Fruit fly (Drosophila melanogaster): Measurements from ENCODE around the gene CG7990.
A peak's percentile ranks its signal among the peaks of the same experiment; 100 is the strongest.

The CG7990 gene

DNA sequence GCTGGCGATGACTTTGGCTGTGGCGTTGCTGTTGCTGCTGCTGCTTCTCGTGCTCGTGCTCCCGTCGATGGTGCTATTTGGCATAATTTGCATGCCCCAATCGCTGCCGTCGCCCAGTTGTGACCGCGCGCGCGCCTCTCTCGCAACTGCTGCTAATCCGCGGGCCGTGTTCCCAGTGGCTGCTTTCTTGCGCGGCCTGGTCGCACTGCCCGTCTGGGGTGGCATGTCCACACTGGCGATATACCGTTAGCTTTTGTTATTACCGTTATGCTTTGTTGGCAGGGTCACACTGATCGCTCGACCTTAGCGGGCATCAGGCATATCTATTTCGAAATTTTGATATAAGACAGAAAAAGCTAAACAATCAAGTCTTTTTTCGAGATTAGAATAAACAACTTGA, at the start of gene CG7990 (continued):
- TF ChIP-seq ci (GFP tag; IDR thresholded peaks at IDR 0.05) (no peak), Trl (optimal IDR thresholded peaks at IDR 0.05) (no peak), Trl (GFP tag; optimal IDR thresholded peaks at IDR 0.05) (no peak), wek (GFP tag; optimal IDR thresholded peaks at IDR 0.05) (no peak), tup (GFP tag; optimal IDR thresholded peaks at IDR 0.05) (no peak), CG9437 (GFP tag; optimal IDR thresholded peaks at IDR 0.05) (no peak), CG43689 (GFP tag; IDR thresholded peaks at IDR 0.05) (no peak), CG5245 (GFP tag; optimal IDR thresholded peaks at IDR 0.05) (no peak), hth (optimal IDR thresholded peaks at IDR 0.05) (no peak), ftz-f1 (GFP tag; optimal IDR thresholded peaks at IDR 0.05) (peak; percentile 35), CG12391 (tag; optimal IDR thresholded peaks at IDR 0.05) (no peak), CG7928 (GFP tag; optimal IDR thresholded peaks at IDR 0.05) (no peak), Myb (GFP tag; optimal IDR thresholded peaks at IDR 0.05) (peak; percentile 78), H15 (GFP tag; IDR thresholded peaks at IDR 0.05) (no peak), Bgb (GFP tag; IDR thresholded peaks at IDR 0.05; ENCODE audit: partially characterized antibody) (peak; percentile 62), Doc2 (GFP tag; IDR thresholded peaks at IDR 0.05) (no peak), z (GFP tag; IDR thresholded peaks at IDR 0.05) (no peak), CrebB (tag; optimal IDR thresholded peaks at IDR 0.05) (no peak), NfI (GFP tag; optimal IDR thresholded peaks at IDR 0.05) (no peak), Fer1 (GFP tag; optimal IDR thresholded peaks at IDR 0.05) (no peak), Optix (GFP tag; IDR thresholded peaks at IDR 0.05) (no peak), psq (GFP tag; optimal IDR thresholded peaks at IDR 0.05) (no peak), disco-r (GFP tag; optimal IDR thresholded peaks at IDR 0.05) (no peak), CG33213 (GFP tag; optimal IDR thresholded peaks at IDR 0.05) (peak; percentile 4), CG9609 (GFP tag; optimal IDR thresholded peaks at IDR 0.05) (no peak), CG18764 (GFP tag; optimal IDR thresholded peaks at IDR 0.05) (no peak), seq (GFP tag; IDR thresholded peaks at IDR 0.05) (no peak), GATAe (GFP tag; conservative IDR thresholded peaks at IDR 0.05) (no peak), CG6175 (GFP tag; IDR thresholded peaks at IDR 0.05) (no peak), CG12071 (GFP tag; optimal IDR thresholded peaks at IDR 0.05) (no peak), YL-1 (GFP tag; optimal IDR thresholded peaks at IDR 0.05) (no peak), gsb-n (tag; optimal IDR thresholded peaks at IDR 0.05) (no peak), CG18011 (GFP tag; optimal IDR thresholded peaks at IDR 0.05) (peak; percentile 71), CG18619 (GFP tag; optimal IDR thresholded peaks at IDR 0.05) (no peak), nau (GFP tag; optimal IDR thresholded peaks at IDR 0.05) (no peak), CG14014 (GFP tag; IDR thresholded peaks at IDR 0.05) (no peak), CG4424 (GFP tag; optimal IDR thresholded peaks at IDR 0.05) (no peak), dimm (GFP tag; IDR thresholded peaks at IDR 0.05) (no peak), CG30020 (tag; optimal IDR thresholded peaks at IDR 0.05) (no peak), Rfx (GFP tag; IDR thresholded peaks at IDR 0.05) (no peak), CG6791 (GFP tag; IDR thresholded peaks at IDR 0.05; ENCODE audit: partially characterized antibody) (peak; percentile 36; the same call in 1 of the 3 replicates), en (GFP tag; optimal IDR thresholded peaks at IDR 0.05) (no peak), CG4854 (GFP tag; optimal IDR thresholded peaks at IDR 0.05) (no peak), CG16863 (GFP tag; optimal IDR thresholded peaks at IDR 0.05) (no peak), CG17829 (tag; optimal IDR thresholded peaks at IDR 0.05) (no peak), gt (GFP tag; IDR thresholded peaks at IDR 0.05) (no peak), E2f1 (GFP tag; IDR thresholded peaks at IDR 0.05) (no peak), aop (GFP tag; IDR thresholded peaks at IDR 0.05) (no peak), Dek (tag; optimal IDR thresholded peaks at IDR 0.05) (no peak), CG8281 (tag; optimal IDR thresholded peaks at IDR 0.05) (no peak), zen (tag; optimal IDR thresholded peaks at IDR 0.05) (no peak), CG15479 (GFP tag; optimal IDR thresholded peaks at IDR 0.05) (no peak), MBD-R2 (GFP tag; IDR thresholded peaks at IDR 0.05) (peak; percentile 38)

Data from whole organism, embryonic.